Worm (Caenorhabditis elegans) whole organism, L3 larva: ENCODE results near the gene hot-4.

ENCODE experiments used
- R02D3.7 ChIP-seq: fragments of 150-350 bp; optimal IDR thresholded peaks from 2 replicates; lab custom pipeline; 2014; ENCODE audit warnings: missing biosample characterization, missing genetic modification characterization
- ceh-16 ChIP-seq: sonication (generic microtip); optimal IDR thresholded peaks from 2 replicates; lab custom pipeline; 2017; ENCODE audit warnings: missing biosample characterization, missing genetic modification characterization
- elt-1 ChIP-seq: fragments of 150-350 bp; optimal IDR thresholded peaks from 2 replicates; lab custom pipeline; 2014; ENCODE audit warnings: missing biosample characterization, missing genetic modification characterization
- elt-2 ChIP-seq: sonication (generic microtip); optimal IDR thresholded peaks from 2 replicates; lab custom pipeline; 2016; ENCODE audit warnings: missing genetic modification reagents, mild to moderate bottlenecking, missing genetic modification characterization, missing compliant biosample characterization
- nfya-1 ChIP-seq: sonication (generic microtip); optimal IDR thresholded peaks from 2 replicates; lab custom pipeline; 2017; ENCODE audit warnings: missing genetic modification characterization, mild to moderate bottlenecking, missing compliant biosample characterization, antibody characterized with exemption, moderate library complexity; ENCODE audit not compliant: insufficient read depth
- nhr-11 ChIP-seq: fragments of 150-350 bp; optimal IDR thresholded peaks from 2 replicates; lab custom pipeline; 2014; ENCODE audit warnings: missing biosample characterization, missing genetic modification characterization
- nhr-237 ChIP-seq: fragments of 150-350 bp; optimal IDR thresholded peaks from 2 replicates; lab custom pipeline; 2014; ENCODE audit warnings: missing biosample characterization, missing genetic modification characterization
- nhr-76 ChIP-seq: fragments of 150-350 bp; sonication (generic microtip); optimal IDR thresholded peaks from 5 replicates; lab custom pipeline; 2014; ENCODE audit warnings: missing biosample characterization, missing genetic modification characterization
- pqm-1 ChIP-seq: fragments of 150-350 bp; optimal IDR thresholded peaks from 2 replicates; lab custom pipeline; 2017; ENCODE audit warnings: missing biosample characterization, missing genetic modification characterization, inconsistent platforms

ce11 chrIII:6270277-6270676 lies 53.1 kb downstream of the hot-4 start, which contains the start of gene srg-3:
- TF ChIP-seq R02D3.7 (no peak), nhr-76 (no peak), nhr-237 (tag; lab: Kevin White, UChicago) (no peak), elt-2 (tag; lab: Kevin White, UChicago) (no peak), ceh-16 (no peak), pqm-1 (tag; lab: Kevin White, UChicago) (no peak), nhr-11 (no peak), nfya-1 (tag; lab: Kevin White, UChicago) (no peak), elt-1 (no peak)
